Worm (Caenorhabditis elegans) whole organism, late embryonic: ENCODE results near the gene C14C6.5.

ENCODE experiments used
- C38D4.7 ChIP-seq: fragments of 200-800 bp; sonication (Bioruptor generic); optimal IDR thresholded peaks from 2 replicates; lab custom pipeline; 2018; ENCODE audit warnings: mild to moderate bottlenecking, missing genetic modification characterization, moderate library complexity, missing compliant biosample characterization
- K09A11.1 ChIP-seq: sonication (generic microtip); optimal IDR thresholded peaks from 2 replicates; lab custom pipeline; 2017; ENCODE audit warnings: antibody characterized with exemption, mild to moderate bottlenecking, missing genetic modification characterization, missing compliant biosample characterization; ENCODE audit not compliant: insufficient read depth
- ahr-1 ChIP-seq: sonication (generic microtip); optimal IDR thresholded peaks from 2 replicates; lab custom pipeline; 2016; ENCODE audit warnings: missing genetic modification characterization, missing compliant biosample characterization
- ama-1 ChIP-seq: fragments of 150-350 bp; optimal IDR thresholded peaks from 2 replicates; lab custom pipeline; 2014
- ceh-19 ChIP-seq: fragments of 200-800 bp; sonication (Bioruptor generic); optimal IDR thresholded peaks from 2 replicates; lab custom pipeline; 2018; ENCODE audit warnings: mild to moderate bottlenecking, missing genetic modification characterization, missing compliant biosample characterization
- ceh-2 ChIP-seq: sonication (generic microtip); optimal IDR thresholded peaks from 2 replicates; lab custom pipeline; 2016; ENCODE audit warnings: missing genotype, missing genetic modification characterization, missing compliant biosample characterization
- ceh-24 ChIP-seq: sonication (generic microtip); optimal IDR thresholded peaks from 2 replicates; lab custom pipeline; 2016; ENCODE audit warnings: mild to moderate bottlenecking, missing genetic modification characterization, missing compliant biosample characterization
- ceh-31 ChIP-seq: sonication (generic microtip); optimal IDR thresholded peaks from 2 replicates; lab custom pipeline; 2016; ENCODE audit warnings: missing genetic modification characterization, missing compliant biosample characterization
- ceh-45 ChIP-seq: fragments of 200-800 bp; sonication (Bioruptor generic); IDR thresholded peaks from 2 replicates; pipeline ENCODE4 v1.3.6; 2022; ENCODE audit warnings: missing genetic modification reagents, missing genetic modification characterization, missing compliant biosample characterization
- che-1 ChIP-seq: sonication (generic microtip); optimal IDR thresholded peaks from 2 replicates; lab custom pipeline; 2016; ENCODE audit warnings: mild to moderate bottlenecking, missing genetic modification characterization, missing compliant biosample characterization
- dmd-4 ChIP-seq: sonication (generic microtip); optimal IDR thresholded peaks from 2 replicates; lab custom pipeline; 2016; ENCODE audit warnings: borderline replicate concordance, missing genetic modification characterization, missing compliant biosample characterization
- elt-2 ChIP-seq: sonication (generic microtip); optimal IDR thresholded peaks from 2 replicates; lab custom pipeline; 2016; ENCODE audit warnings: missing genetic modification reagents, missing genetic modification characterization, missing compliant biosample characterization
- elt-4 ChIP-seq: sonication (generic microtip); optimal IDR thresholded peaks from 2 replicates; lab custom pipeline; 2016; ENCODE audit warnings: missing genetic modification characterization, missing compliant biosample characterization
- eyg-1 ChIP-seq: sonication (generic microtip); optimal IDR thresholded peaks from 2 replicates; lab custom pipeline; 2016; ENCODE audit warnings: missing genotype, missing genetic modification characterization, missing compliant biosample characterization
- fax-1 ChIP-seq: sonication (generic microtip); optimal IDR thresholded peaks from 2 replicates; lab custom pipeline; 2016; ENCODE audit warnings: missing genotype, missing genetic modification characterization, missing compliant biosample characterization
- fkh-10 ChIP-seq: fragments of 150-350 bp; optimal IDR thresholded peaks from 2 replicates; lab custom pipeline; 2014; ENCODE audit warnings: missing biosample characterization, missing genetic modification reagents, missing genetic modification characterization
- hlh-15 ChIP-seq: sonication (generic microtip); optimal IDR thresholded peaks from 2 replicates; lab custom pipeline; 2016; ENCODE audit warnings: missing genetic modification characterization, missing compliant biosample characterization
- hlh-6 ChIP-seq: sonication (generic microtip); optimal IDR thresholded peaks from 2 replicates; lab custom pipeline; 2016; ENCODE audit warnings: missing genotype, missing genetic modification characterization, missing compliant biosample characterization
- lin-11 ChIP-seq: fragments of 200-800 bp; sonication (Bioruptor generic); optimal IDR thresholded peaks from 2 replicates; lab custom pipeline; 2018; ENCODE audit warnings: mild to moderate bottlenecking, missing genetic modification characterization, missing compliant biosample characterization
- madf-2 ChIP-seq: sonication (generic microtip); optimal IDR thresholded peaks from 2 replicates; lab custom pipeline; 2017; ENCODE audit warnings: missing genetic modification characterization, missing compliant biosample characterization
- nfya-1 ChIP-seq: sonication (generic microtip); optimal IDR thresholded peaks from 2 replicates; lab custom pipeline; 2017; ENCODE audit warnings: missing genetic modification characterization, mild to moderate bottlenecking, missing compliant biosample characterization, antibody characterized with exemption, moderate library complexity
- nhr-11 ChIP-seq: fragments of 150-350 bp; optimal IDR thresholded peaks from 2 replicates; lab custom pipeline; 2014; ENCODE audit warnings: missing biosample characterization, missing genetic modification characterization
- nhr-232 ChIP-seq: sonication (generic microtip); optimal IDR thresholded peaks from 2 replicates; lab custom pipeline; 2016; ENCODE audit warnings: missing genetic modification characterization, missing compliant biosample characterization
- odd-2 ChIP-seq: sonication (generic microtip); optimal IDR thresholded peaks from 2 replicates; lab custom pipeline; 2017; ENCODE audit warnings: antibody characterized with exemption, mild to moderate bottlenecking, missing genetic modification characterization, missing compliant biosample characterization
- pat-9 ChIP-seq: fragments of 200-800 bp; sonication (Bioruptor generic); optimal IDR thresholded peaks from 2 replicates; lab custom pipeline; 2018; ENCODE audit warnings: mild to moderate bottlenecking, missing genetic modification characterization, moderate library complexity, missing compliant biosample characterization
- pax-1 ChIP-seq: fragments of 150-350 bp; optimal IDR thresholded peaks from 2 replicates; lab custom pipeline; 2014; ENCODE audit warnings: missing biosample characterization, missing genetic modification characterization
- pros-1 ChIP-seq: fragments of 150-350 bp; optimal IDR thresholded peaks from 2 replicates; lab custom pipeline; 2014; ENCODE audit warnings: missing biosample characterization, missing genetic modification reagents, missing genetic modification characterization
- ref-2 ChIP-seq: sonication (generic microtip); optimal IDR thresholded peaks from 2 replicates; lab custom pipeline; 2016; ENCODE audit warnings: missing genetic modification characterization, missing compliant biosample characterization
- rnt-1 ChIP-seq: sonication (generic microtip); optimal IDR thresholded peaks from 2 replicates; lab custom pipeline; 2016; ENCODE audit warnings: missing genetic modification characterization, missing compliant biosample characterization
- sdc-2 ChIP-seq: sonication (generic microtip); optimal IDR thresholded peaks from 2 replicates; lab custom pipeline; 2016; ENCODE audit warnings: missing genotype, missing genetic modification characterization, missing compliant biosample characterization
- syd-9 ChIP-seq: sonication (generic microtip); optimal IDR thresholded peaks from 2 replicates; lab custom pipeline; 2016; ENCODE audit warnings: mild to moderate bottlenecking, missing genetic modification characterization, moderate library complexity, missing compliant biosample characterization
- tbx-2 ChIP-seq: sonication (generic microtip); optimal IDR thresholded peaks from 2 replicates; lab custom pipeline; 2016; ENCODE audit warnings: missing genetic modification characterization, missing compliant biosample characterization
- ttx-3 ChIP-seq: sonication (generic microtip); optimal IDR thresholded peaks from 2 replicates; lab custom pipeline; 2016; ENCODE audit warnings: missing genetic modification reagents, missing genetic modification characterization, missing compliant biosample characterization
- unc-42 ChIP-seq: sonication (generic microtip); optimal IDR thresholded peaks from 2 replicates; lab custom pipeline; 2016; ENCODE audit warnings: missing genotype, missing genetic modification characterization, missing compliant biosample characterization
- unc-55 ChIP-seq: sonication (generic microtip); optimal IDR thresholded peaks from 2 replicates; lab custom pipeline; 2017; ENCODE audit warnings: missing biosample characterization, missing genetic modification reagents, missing genetic modification characterization
- unc-86 ChIP-seq: sonication (generic microtip); optimal IDR thresholded peaks from 2 replicates; lab custom pipeline; 2016; ENCODE audit warnings: missing genetic modification characterization, missing compliant biosample characterization
- zip-5 ChIP-seq: sonication (generic microtip); optimal IDR thresholded peaks from 2 replicates; lab custom pipeline; 2016; ENCODE audit warnings: missing genetic modification characterization, missing compliant biosample characterization

Gene C14C6.5

DNA sequence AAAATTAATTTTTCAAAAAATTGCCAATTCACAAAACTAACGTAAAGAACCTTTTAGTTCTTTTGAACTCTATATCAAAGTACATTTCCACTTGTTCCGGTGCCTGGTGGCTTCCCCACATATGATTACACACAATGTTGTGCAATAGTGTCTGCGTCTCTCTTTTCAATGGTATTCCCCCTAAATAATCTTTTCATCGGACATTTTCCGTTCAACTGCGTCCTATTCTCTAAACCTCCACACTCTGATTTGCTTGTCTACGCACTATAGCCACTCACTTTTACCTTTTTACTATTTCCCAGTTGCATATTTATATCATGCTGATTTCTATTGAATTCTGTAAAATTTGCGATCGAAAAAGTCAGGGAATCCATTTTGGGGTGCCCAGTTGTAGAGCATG lies 4.4 kb upstream of the C14C6.5 start, which contains the start of gene nhr-58 (continued):
- TF ChIP-seq K09A11.1, result no peak
- TF ChIP-seq syd-9 (tag; lab: Kevin White, UChicago), result no peak
- no peak for TF ChIP-seq che-1 (tag; lab: Kevin White, UChicago)
- TF ChIP-seq unc-86, result no peak
- peak; percentile 67 for TF ChIP-seq unc-55 (GFP tag; lab: Kevin White, UChicago)
- TF ChIP-seq nfya-1 (tag; lab: Kevin White, UChicago), result peak; percentile 34
- no peak for TF ChIP-seq ama-1 (lab: Kevin White, UChicago)
- TF ChIP-seq tbx-2 (tag; lab: Kevin White, UChicago), result peak; percentile 38

DNA sequence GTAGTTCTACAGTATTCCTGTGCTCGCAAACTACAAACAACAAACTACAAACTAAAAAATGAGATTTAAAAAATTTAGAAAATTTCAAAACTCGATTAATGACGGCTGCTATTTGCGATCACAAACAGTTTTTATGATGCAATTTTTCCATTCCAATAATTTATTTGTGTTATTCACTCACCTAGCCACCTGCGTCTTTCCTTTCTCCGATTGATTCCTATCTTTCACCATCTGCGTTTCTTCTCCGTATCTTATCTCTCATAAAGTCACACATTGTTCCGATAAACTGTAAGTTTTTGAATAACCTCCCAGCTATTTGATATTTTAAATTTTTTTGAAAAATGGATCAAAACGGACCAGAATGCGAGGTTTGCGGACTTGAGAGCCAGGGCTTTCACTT lies 2.3 kb upstream of the C14C6.5 start, which contains the start of gene nhr-132:
Gene nhr-132 (plus strand): TSS at position 271 of the 400 bp plus-strand sequence.
- peak; percentile 21 for TF ChIP-seq elt-2
- TF ChIP-seq nfya-1 (tag; lab: Kevin White, UChicago), result peak; percentile 14
- no peak for TF ChIP-seq nhr-11 (tag; lab: Kevin White, UChicago)
- TF ChIP-seq, all 69 proteins: peak for 2

DNA sequence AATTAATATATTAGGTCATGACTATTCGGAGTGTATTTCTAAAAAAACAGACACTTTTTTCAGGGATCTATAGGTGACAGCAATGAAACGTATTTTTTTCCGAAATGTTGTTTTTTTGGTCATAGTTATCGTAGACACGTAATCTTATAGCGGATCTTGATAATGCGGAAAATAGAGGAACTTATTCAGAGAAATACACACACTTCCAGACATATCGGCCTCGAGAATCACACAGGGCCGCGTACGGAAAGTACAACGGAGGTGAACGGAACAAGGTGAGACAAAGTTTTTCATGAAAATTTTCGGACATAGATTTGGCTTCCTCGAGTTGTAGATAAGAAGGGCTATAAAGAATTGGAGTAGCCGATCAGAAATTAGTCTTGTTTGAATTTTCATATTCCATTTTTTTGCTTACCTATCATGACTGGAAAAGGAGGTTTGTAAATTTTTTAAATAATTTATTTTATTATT lies 2.6 kb downstream of the C14C6.5 start, which contains the start of gene nhr-155:
Gene nhr-155 (plus strand): TSS at position 421 of the 471 bp plus-strand sequence.
- TF ChIP-seq ceh-24 (tag; lab: Kevin White, UChicago) (no peak), unc-55 (GFP tag; lab: Kevin White, UChicago) (no peak)

DNA sequence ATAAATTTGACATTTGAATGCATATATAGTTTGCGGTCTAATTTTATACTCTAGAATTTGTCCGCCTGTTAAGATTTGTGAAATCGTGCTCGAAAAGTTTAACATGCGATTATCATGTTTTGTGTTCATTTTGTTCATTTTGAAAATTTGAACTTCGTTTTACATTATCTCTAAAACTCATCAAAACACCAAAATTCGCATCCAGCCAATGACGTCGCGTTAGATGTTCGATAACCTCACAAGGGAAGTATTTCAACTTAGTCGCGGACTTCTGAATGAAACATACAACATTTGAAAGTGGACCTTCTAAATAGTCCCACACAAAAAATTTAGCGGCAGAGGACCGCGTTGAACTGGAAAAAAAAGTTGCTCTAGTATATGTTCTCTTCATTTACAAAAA lies 5.0 kb downstream of the C14C6.5 start:
- TF ChIP-seq odd-2, result no peak
- no peak for TF ChIP-seq elt-4 (tag; lab: Kevin White, UChicago)
- no peak for TF ChIP-seq pat-9
- no peak for TF ChIP-seq ceh-31 (tag; lab: Kevin White, UChicago)

DNA sequence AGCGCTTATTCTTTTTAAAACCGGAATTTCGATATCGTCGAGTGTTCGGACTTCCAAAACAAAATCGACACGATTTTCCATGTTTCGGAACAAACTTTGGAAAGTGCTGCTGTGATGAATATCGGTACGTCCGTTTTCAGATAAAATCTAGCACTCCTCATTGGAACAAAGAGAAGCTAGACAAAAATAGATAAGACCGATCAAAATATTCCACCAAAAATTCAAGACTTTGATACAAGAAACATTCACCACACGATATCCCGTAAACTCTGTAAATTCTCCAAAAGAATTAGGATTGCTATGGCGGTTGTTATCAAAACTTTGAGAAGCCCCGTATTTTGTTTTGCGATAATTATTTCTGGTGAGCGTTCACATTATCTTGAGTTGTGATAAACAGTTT lies 6.7 kb downstream of the C14C6.5 start, which contains the start of gene C14C6.3:
Gene C14C6.3 (plus strand): TSS at position 301 of the 400 bp plus-strand sequence.
- no peak for TF ChIP-seq nhr-232 (tag; lab: Kevin White, UChicago)
- no peak for TF ChIP-seq ceh-45
- no peak for TF ChIP-seq unc-42 (tag; lab: Kevin White, UChicago)
- TF ChIP-seq C38D4.7 (GFP tag; lab: Kevin White, UChicago), result no peak
- TF ChIP-seq ceh-31 (tag; lab: Kevin White, UChicago), result no peak
- TF ChIP-seq dmd-4 (tag; lab: Kevin White, UChicago), result no peak
- no peak for TF ChIP-seq hlh-6
- TF ChIP-seq unc-86, result no peak
- TF ChIP-seq sdc-2 (tag; lab: Kevin White, UChicago), result no peak
- TF ChIP-seq ceh-24 (tag; lab: Kevin White, UChicago), result no peak
- TF ChIP-seq nhr-11 (tag; lab: Kevin White, UChicago), result no peak
- no peak for TF ChIP-seq ref-2 (tag; lab: Kevin White, UChicago)
- TF ChIP-seq elt-4 (tag; lab: Kevin White, UChicago), result no peak
- TF ChIP-seq, all 69 proteins: peak for 0

DNA sequence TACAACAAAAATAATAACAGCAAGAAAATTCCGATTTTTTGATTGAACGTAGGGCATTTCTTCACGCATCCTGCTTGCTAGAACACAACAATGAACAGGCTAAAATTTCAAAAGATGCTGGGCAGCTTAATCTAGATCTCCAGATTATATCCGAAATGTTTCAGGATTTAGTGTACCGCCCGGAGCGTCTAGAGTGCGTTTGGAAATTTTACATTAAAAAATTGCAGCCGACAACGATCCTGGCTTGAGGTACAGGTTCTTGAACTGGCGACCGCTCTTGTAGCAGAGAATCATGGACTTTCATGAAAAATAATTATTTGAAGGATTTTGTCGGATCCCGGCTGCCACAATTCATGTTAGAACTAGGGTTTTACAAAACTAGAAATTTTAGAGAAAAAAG lies 11.6 kb downstream of the C14C6.5 start, which contains the start of gene C14C6.6:
Gene C14C6.6 (minus strand): TSS at position 101 of the 400 bp plus-strand sequence.
- TF ChIP-seq pros-1 (tag; lab: Kevin White, UChicago) (no peak), nhr-11 (tag; lab: Kevin White, UChicago) (no peak), fax-1 (tag; lab: Kevin White, UChicago) (no peak), hlh-15 (no peak)

DNA sequence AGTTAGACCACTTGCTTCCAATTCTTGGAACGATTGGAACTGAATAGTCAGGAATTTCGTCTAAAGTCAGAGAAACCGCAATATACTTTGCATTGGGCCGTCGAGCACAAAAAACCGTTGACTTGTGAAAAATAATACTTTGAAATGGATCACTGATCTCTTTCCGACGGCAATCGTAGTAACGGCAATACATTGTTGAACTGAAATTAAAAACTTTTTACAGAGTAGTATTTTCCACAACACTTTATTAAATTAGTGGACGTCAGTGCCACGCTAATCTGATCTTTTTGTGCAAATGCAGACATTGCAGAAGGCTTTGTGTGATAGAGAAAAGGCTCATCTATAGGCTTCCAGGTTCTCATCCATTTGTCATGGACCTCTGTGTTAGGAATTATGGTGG lies 16.0 kb downstream of the C14C6.5 start:
- TF ChIP-seq ceh-2 (tag; lab: Kevin White, UChicago) (no peak), zip-5 (no peak), pax-1 (tag; lab: Kevin White, UChicago) (no peak), hlh-6 (no peak), ceh-19 (GFP tag; lab: Kevin White, UChicago) (no peak), fkh-10 (GFP tag; lab: Kevin White, UChicago) (no peak), ref-2 (tag; lab: Kevin White, UChicago) (no peak), eyg-1 (tag; lab: Kevin White, UChicago) (no peak), nhr-232 (tag; lab: Kevin White, UChicago) (no peak), rnt-1 (no peak), C38D4.7 (GFP tag; lab: Kevin White, UChicago) (no peak), lin-11 (tag; lab: Kevin White, UChicago) (no peak), dmd-4 (tag; lab: Kevin White, UChicago) (no peak), nfya-1 (tag; lab: Kevin White, UChicago) (no peak), nhr-11 (tag; lab: Kevin White, UChicago) (no peak), madf-2 (tag; lab: Kevin White, UChicago) (no peak), ahr-1 (tag; lab: Kevin White, UChicago) (no peak), ceh-45 (no peak), ttx-3 (tag; lab: Kevin White, UChicago) (no peak), K09A11.1 (no peak)
